Worm (Caenorhabditis elegans) whole organism, L4 larva: ENCODE data around the gene fbxa-181.

Source experiments
- F44E2.7 ChIP-seq: fragments of 200-800 bp; sonication (Bioruptor generic); IDR thresholded peaks from 2 replicates; pipeline ENCODE4 v2.1.2; 2022; ENCODE audit warnings: missing genetic modification characterization, missing compliant biosample characterization
- pha-4 ChIP-seq, 2 experiments: fragments of 150-350 bp in 1 of 2; fragments of 200-800 bp in 1 of 2; sonication (Bioruptor generic) in 1 of 2; IDR thresholded peaks in 1 of 2; optimal IDR thresholded peaks in 1 of 2; 2 replicates each; pipeline versions ENCODE4 v1.3.6 to Lab custom; 2014 to 2022; ENCODE audit warnings: missing genetic modification characterization in 2 of 2, missing genetic modification reagents in 2 of 2, missing biosample characterization in 1 of 2, missing compliant biosample characterization in 1 of 2
- pqm-1 ChIP-seq: sonication (generic microtip); optimal IDR thresholded peaks from 2 replicates; lab custom pipeline; 2017; ENCODE audit warnings: missing biosample characterization, missing genetic modification characterization
- spr-1 ChIP-seq: sonication (generic microtip); optimal IDR thresholded peaks from 2 replicates; lab custom pipeline; 2016; ENCODE audit warnings: mild to moderate bottlenecking, missing genetic modification characterization, missing compliant biosample characterization
- tra-1 ChIP-seq: fragments of 200-800 bp; sonication (Bioruptor generic); IDR thresholded peaks from 2 replicates; pipeline ENCODE4 v1.3.6; 2022; ENCODE audit warnings: missing genetic modification reagents, missing genetic modification characterization, missing compliant biosample characterization
- ztf-11 ChIP-seq: fragments of 150-350 bp; optimal IDR thresholded peaks from 2 replicates; lab custom pipeline; 2014; ENCODE audit warnings: missing biosample characterization, missing genetic modification characterization

ce11 chrV:13763723-13764122 lies 38.0 kb downstream of the fbxa-181 start:
- TF ChIP-seq pqm-1 (tag; lab: Kevin White, UChicago) (no peak), spr-1 (tag; lab: Kevin White, UChicago) (no peak), pha-4 (GFP tag; IDR thresholded peaks at IDR 0.05; lab: Robert Waterston, UW) (no peak), pha-4 (tag; optimal IDR thresholded peaks at IDR 0.05; lab: Kevin White, UChicago) (no peak), ztf-11 (no peak), F44E2.7 (GFP tag; lab: Robert Waterston, UW) (no peak), tra-1 (GFP tag; lab: Robert Waterston, UW) (no peak)
